Worm (Caenorhabditis elegans) whole organism, late embryonic: ENCODE results near the gene C56G2.4.

ENCODE experiments used
- F13H6.1 ChIP-seq: sonication (generic microtip); optimal IDR thresholded peaks from 2 replicates; lab custom pipeline; 2016; ENCODE audit warnings: missing genetic modification characterization, missing compliant biosample characterization
- K02D7.2 ChIP-seq: sonication (generic microtip); optimal IDR thresholded peaks from 2 replicates; lab custom pipeline; 2017; ENCODE audit warnings: mild to moderate bottlenecking, missing genetic modification characterization, missing compliant biosample characterization
- K09A11.1 ChIP-seq: sonication (generic microtip); optimal IDR thresholded peaks from 2 replicates; lab custom pipeline; 2017; ENCODE audit warnings: antibody characterized with exemption, mild to moderate bottlenecking, missing genetic modification characterization, missing compliant biosample characterization; ENCODE audit not compliant: insufficient read depth
- T23F11.4 ChIP-seq: fragments of 200-800 bp; sonication (Bioruptor generic); optimal IDR thresholded peaks from 2 replicates; lab custom pipeline; 2018; ENCODE audit warnings: mild to moderate bottlenecking, missing genetic modification characterization, missing compliant biosample characterization
- Y22D7AL.16 ChIP-seq: sonication (generic microtip); optimal IDR thresholded peaks from 2 replicates; lab custom pipeline; 2016; ENCODE audit warnings: missing genetic modification characterization, missing compliant biosample characterization
- ahr-1 ChIP-seq: sonication (generic microtip); optimal IDR thresholded peaks from 2 replicates; lab custom pipeline; 2016; ENCODE audit warnings: missing genetic modification characterization, missing compliant biosample characterization
- ceh-19 ChIP-seq: fragments of 200-800 bp; sonication (Bioruptor generic); optimal IDR thresholded peaks from 2 replicates; lab custom pipeline; 2018; ENCODE audit warnings: mild to moderate bottlenecking, missing genetic modification characterization, missing compliant biosample characterization
- ceh-30 ChIP-seq: fragments of 150-350 bp; optimal IDR thresholded peaks from 2 replicates; lab custom pipeline; 2014; ENCODE audit warnings: missing biosample characterization, missing genetic modification characterization
- ceh-34 ChIP-seq: sonication (generic microtip); optimal IDR thresholded peaks from 2 replicates; lab custom pipeline; 2016; ENCODE audit warnings: mild to moderate bottlenecking, missing genetic modification characterization, missing compliant biosample characterization
- ceh-45 ChIP-seq: fragments of 200-800 bp; sonication (Bioruptor generic); IDR thresholded peaks from 2 replicates; pipeline ENCODE4 v1.3.6; 2022; ENCODE audit warnings: missing genetic modification reagents, missing genetic modification characterization, missing compliant biosample characterization
- ceh-9 ChIP-seq: sonication (generic microtip); optimal IDR thresholded peaks from 2 replicates; lab custom pipeline; 2016; ENCODE audit warnings: mild to moderate bottlenecking, missing genetic modification characterization, inconsistent platforms, missing compliant biosample characterization
- che-1 ChIP-seq: sonication (generic microtip); optimal IDR thresholded peaks from 2 replicates; lab custom pipeline; 2016; ENCODE audit warnings: mild to moderate bottlenecking, missing genetic modification characterization, missing compliant biosample characterization
- dmd-4 ChIP-seq: sonication (generic microtip); optimal IDR thresholded peaks from 2 replicates; lab custom pipeline; 2016; ENCODE audit warnings: borderline replicate concordance, missing genetic modification characterization, missing compliant biosample characterization
- dve-1 ChIP-seq: sonication (generic microtip); optimal IDR thresholded peaks from 2 replicates; lab custom pipeline; 2017; ENCODE audit warnings: antibody characterized with exemption, mild to moderate bottlenecking, missing genetic modification characterization, missing compliant biosample characterization
- elt-2 ChIP-seq: sonication (generic microtip); optimal IDR thresholded peaks from 2 replicates; lab custom pipeline; 2016; ENCODE audit warnings: missing genetic modification reagents, missing genetic modification characterization, missing compliant biosample characterization
- ets-4 ChIP-seq: sonication (generic microtip); optimal IDR thresholded peaks from 2 replicates; lab custom pipeline; 2016; ENCODE audit warnings: missing genetic modification characterization, missing compliant biosample characterization
- fax-1 ChIP-seq: sonication (generic microtip); optimal IDR thresholded peaks from 2 replicates; lab custom pipeline; 2016; ENCODE audit warnings: missing genotype, missing genetic modification characterization, missing compliant biosample characterization
- fkh-10 ChIP-seq: fragments of 150-350 bp; optimal IDR thresholded peaks from 2 replicates; lab custom pipeline; 2014; ENCODE audit warnings: missing biosample characterization, missing genetic modification reagents, missing genetic modification characterization
- gmeb-2 ChIP-seq: sonication (generic microtip); optimal IDR thresholded peaks from 2 replicates; lab custom pipeline; 2016; ENCODE audit warnings: missing genetic modification characterization, inconsistent platforms, missing compliant biosample characterization
- hlh-15 ChIP-seq: sonication (generic microtip); optimal IDR thresholded peaks from 2 replicates; lab custom pipeline; 2016; ENCODE audit warnings: missing genetic modification characterization, missing compliant biosample characterization
- hlh-6 ChIP-seq: sonication (generic microtip); optimal IDR thresholded peaks from 2 replicates; lab custom pipeline; 2016; ENCODE audit warnings: missing genotype, missing genetic modification characterization, missing compliant biosample characterization
- lim-6 ChIP-seq: sonication (generic microtip); optimal IDR thresholded peaks from 2 replicates; lab custom pipeline; 2016; ENCODE audit warnings: missing genetic modification characterization, missing compliant biosample characterization
- madf-2 ChIP-seq: sonication (generic microtip); optimal IDR thresholded peaks from 2 replicates; lab custom pipeline; 2017; ENCODE audit warnings: missing genetic modification characterization, missing compliant biosample characterization
- nfya-1 ChIP-seq: sonication (generic microtip); optimal IDR thresholded peaks from 2 replicates; lab custom pipeline; 2017; ENCODE audit warnings: missing genetic modification characterization, mild to moderate bottlenecking, missing compliant biosample characterization, antibody characterized with exemption, moderate library complexity
- nhr-11 ChIP-seq: fragments of 150-350 bp; optimal IDR thresholded peaks from 2 replicates; lab custom pipeline; 2014; ENCODE audit warnings: missing biosample characterization, missing genetic modification characterization
- npax-4 ChIP-seq: sonication (generic microtip); optimal IDR thresholded peaks from 2 replicates; lab custom pipeline; 2016; ENCODE audit warnings: missing genetic modification characterization, missing compliant biosample characterization
- pat-9 ChIP-seq: fragments of 200-800 bp; sonication (Bioruptor generic); optimal IDR thresholded peaks from 2 replicates; lab custom pipeline; 2018; ENCODE audit warnings: mild to moderate bottlenecking, missing genetic modification characterization, moderate library complexity, missing compliant biosample characterization
- pax-1 ChIP-seq: fragments of 150-350 bp; optimal IDR thresholded peaks from 2 replicates; lab custom pipeline; 2014; ENCODE audit warnings: missing biosample characterization, missing genetic modification characterization
- pha-2 ChIP-seq: sonication (generic microtip); optimal IDR thresholded peaks from 2 replicates; lab custom pipeline; 2017; ENCODE audit warnings: mild to moderate bottlenecking, missing genetic modification characterization, missing compliant biosample characterization
- pqm-1 ChIP-seq: sonication (generic microtip); optimal IDR thresholded peaks from 2 replicates; lab custom pipeline; 2016; ENCODE audit warnings: missing genetic modification characterization, missing compliant biosample characterization
- pros-1 ChIP-seq: fragments of 150-350 bp; optimal IDR thresholded peaks from 2 replicates; lab custom pipeline; 2014; ENCODE audit warnings: missing biosample characterization, missing genetic modification reagents, missing genetic modification characterization
- ref-2 ChIP-seq: sonication (generic microtip); optimal IDR thresholded peaks from 2 replicates; lab custom pipeline; 2016; ENCODE audit warnings: missing genetic modification characterization, missing compliant biosample characterization
- sdc-2 ChIP-seq: sonication (generic microtip); optimal IDR thresholded peaks from 2 replicates; lab custom pipeline; 2016; ENCODE audit warnings: missing genotype, missing genetic modification characterization, missing compliant biosample characterization
- sox-2 ChIP-seq: fragments of 200-800 bp; sonication (Bioruptor generic); IDR thresholded peaks from 2 replicates; pipeline ENCODE4 v1.3.6; 2022; ENCODE audit warnings: missing genetic modification reagents, missing genetic modification characterization, missing compliant biosample characterization
- syd-9 ChIP-seq: sonication (generic microtip); optimal IDR thresholded peaks from 2 replicates; lab custom pipeline; 2016; ENCODE audit warnings: mild to moderate bottlenecking, missing genetic modification characterization, moderate library complexity, missing compliant biosample characterization
- tbx-2 ChIP-seq: sonication (generic microtip); optimal IDR thresholded peaks from 2 replicates; lab custom pipeline; 2016; ENCODE audit warnings: missing genetic modification characterization, missing compliant biosample characterization
- tbx-7 ChIP-seq: sonication (generic microtip); optimal IDR thresholded peaks from 2 replicates; lab custom pipeline; 2016; ENCODE audit warnings: missing genotype, missing genetic modification characterization, missing compliant biosample characterization
- unc-3 ChIP-seq, 2 experiments: fragments of 200-800 bp in 1 of 2; sonication (Bioruptor generic) in 1 of 2; sonication (generic microtip) in 1 of 2; conservative IDR thresholded peaks in 1 of 2; optimal IDR thresholded peaks in 1 of 2; 2 replicates each; pipeline versions ENCODE4 v1.3.6 to Lab custom; 2016 to 2022; ENCODE audit warnings: missing compliant biosample characterization in 2 of 2, missing genetic modification characterization in 2 of 2, missing genetic modification reagents in 1 of 2
- unc-42 ChIP-seq: sonication (generic microtip); optimal IDR thresholded peaks from 2 replicates; lab custom pipeline; 2016; ENCODE audit warnings: missing genotype, missing genetic modification characterization, missing compliant biosample characterization
- unc-55 ChIP-seq: sonication (generic microtip); optimal IDR thresholded peaks from 2 replicates; lab custom pipeline; 2017; ENCODE audit warnings: missing biosample characterization, missing genetic modification reagents, missing genetic modification characterization
- zip-5 ChIP-seq: sonication (generic microtip); optimal IDR thresholded peaks from 2 replicates; lab custom pipeline; 2016; ENCODE audit warnings: missing genetic modification characterization, missing compliant biosample characterization
- ztf-16 ChIP-seq: sonication (generic microtip); optimal IDR thresholded peaks from 2 replicates; lab custom pipeline; 2017; ENCODE audit warnings: missing genetic modification characterization, missing compliant biosample characterization

C56G2.4 gene

DNA sequence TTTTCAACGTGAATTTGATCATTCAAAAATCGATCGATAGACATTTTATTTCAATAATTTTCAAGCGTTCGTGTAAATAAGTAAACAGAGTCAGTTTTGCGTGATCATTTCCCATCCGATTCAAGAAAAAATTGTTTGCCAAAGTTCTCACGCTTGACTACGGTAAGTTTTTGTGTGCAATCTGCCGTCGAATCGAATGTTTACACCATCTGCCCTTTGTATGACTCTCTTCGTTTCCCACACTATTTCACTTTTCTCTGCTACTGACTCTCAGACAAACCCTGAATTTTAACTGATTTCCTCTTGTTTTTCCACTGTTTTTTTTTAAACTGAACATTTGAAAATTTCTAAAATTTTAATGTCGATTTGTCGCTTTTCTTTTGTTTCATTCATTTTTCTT is 13.2 kb downstream of the C56G2.4 start (continued):
- TF ChIP-seq ceh-45 (no peak), dmd-4 (no peak), pqm-1 (tag; lab: Kevin White, UChicago) (no peak), ztf-16 (tag; lab: Kevin White, UChicago) (no peak), tbx-2 (peak; percentile 74), ets-4 (tag; lab: Kevin White, UChicago) (no peak), pros-1 (tag; lab: Kevin White, UChicago) (peak; percentile 13), sox-2 (GFP tag; lab: Robert Waterston, UW) (no peak), sdc-2 (tag; lab: Kevin White, UChicago) (no peak), T23F11.4 (GFP tag; lab: Kevin White, UChicago) (no peak), madf-2 (tag; lab: Kevin White, UChicago) (no peak), tbx-7 (tag; lab: Kevin White, UChicago) (no peak), pha-2 (no peak), fkh-10 (GFP tag; lab: Kevin White, UChicago) (peak; percentile 33), ref-2 (tag; lab: Kevin White, UChicago) (peak; percentile 58), nhr-11 (tag; lab: Kevin White, UChicago) (no peak), unc-55 (GFP tag; lab: Kevin White, UChicago) (peak; percentile 57), pat-9 (peak; percentile 81), lim-6 (tag; lab: Kevin White, UChicago) (no peak), F13H6.1 (tag; lab: Kevin White, UChicago) (peak; percentile 38), che-1 (tag; lab: Kevin White, UChicago) (no peak), syd-9 (tag; lab: Kevin White, UChicago) (no peak), ceh-9 (tag; lab: Kevin White, UChicago) (no peak), ahr-1 (tag; lab: Kevin White, UChicago) (no peak), nfya-1 (tag; lab: Kevin White, UChicago) (peak; percentile 81), hlh-15 (tag; lab: Kevin White, UChicago) (no peak), fax-1 (tag; lab: Kevin White, UChicago) (no peak), elt-2 (tag; lab: Kevin White, UChicago) (peak; percentile 46), ceh-30 (tag; lab: Kevin White, UChicago) (peak; percentile 30), hlh-6 (tag; lab: Kevin White, UChicago) (no peak), Y22D7AL.16 (tag; lab: Kevin White, UChicago) (no peak)

DNA sequence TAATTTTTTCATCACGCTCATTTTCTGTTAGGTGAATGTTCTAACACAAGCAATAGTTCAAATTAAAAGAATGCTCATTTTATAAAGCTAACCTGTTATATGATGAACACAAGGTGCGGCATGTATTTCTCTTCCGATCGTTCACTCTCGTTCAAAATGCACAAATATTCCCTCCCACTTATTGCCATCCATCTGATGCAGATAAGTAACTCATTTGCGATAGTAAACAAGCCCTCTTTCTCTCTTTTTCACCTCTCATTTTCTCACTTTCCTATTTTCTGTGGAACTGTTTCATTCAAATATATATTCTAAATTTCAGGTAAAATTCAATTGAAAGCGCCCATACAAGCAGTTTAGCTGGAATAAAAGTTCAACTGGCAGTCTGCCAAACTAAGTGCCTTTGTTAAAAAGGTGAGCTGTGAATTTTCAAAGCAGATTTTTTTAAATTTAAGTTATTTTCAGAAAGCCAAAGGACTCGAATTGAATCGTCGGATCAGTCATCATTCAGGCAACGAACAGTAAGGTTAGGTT is 14.5 kb downstream of the C56G2.4 start, which contains the start of the genes trmt-10C.2 and C56G2.22:
Gene trmt-10C.2, plus strand, starts transcription at position 314 of the 531 bp plus-strand sequence.
Gene C56G2.22, plus strand, starts transcription at position 481 of the 531 bp plus-strand sequence.
- TF ChIP-seq K02D7.2 (tag; lab: Kevin White, UChicago): no peak
- peak; percentile 6 for TF ChIP-seq elt-2 (tag; lab: Kevin White, UChicago)
- TF ChIP-seq, all 69 proteins: peak for 1

DNA sequence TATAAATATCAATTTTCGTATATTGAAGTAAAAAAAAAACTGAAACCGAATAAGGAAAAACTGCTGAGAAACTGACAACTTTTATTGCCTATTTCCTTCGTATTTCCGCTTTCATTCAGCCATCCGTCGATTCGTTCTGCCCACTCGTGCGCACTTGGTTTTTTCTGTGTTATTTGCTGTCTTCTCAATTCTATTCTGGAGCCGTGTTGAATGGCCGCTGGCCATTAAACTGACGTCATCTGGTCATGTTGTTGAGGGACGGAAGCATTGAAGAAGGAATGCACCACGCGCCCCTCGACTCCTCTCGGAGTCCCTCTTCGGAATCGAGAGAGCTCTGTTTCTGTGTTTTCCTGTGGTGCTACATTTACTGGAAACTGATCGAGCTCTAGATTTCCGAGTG is 17.0 kb downstream of the C56G2.4 start:
- no peak for TF ChIP-seq npax-4
- no peak for TF ChIP-seq gmeb-2 (tag; lab: Kevin White, UChicago)
- no peak for TF ChIP-seq zip-5 (tag; lab: Kevin White, UChicago)
- no peak for TF ChIP-seq pax-1 (tag; lab: Kevin White, UChicago)
- no peak for TF ChIP-seq ets-4 (tag; lab: Kevin White, UChicago)
- TF ChIP-seq unc-3 (GFP tag; conservative IDR thresholded peaks at IDR 0.05; lab: Robert Waterston, UW): no peak
- TF ChIP-seq unc-3 (tag; optimal IDR thresholded peaks at IDR 0.05; lab: Kevin White, UChicago): no peak
- TF ChIP-seq unc-42 (tag; lab: Kevin White, UChicago): no peak
- TF ChIP-seq dve-1: no peak
- TF ChIP-seq nfya-1 (tag; lab: Kevin White, UChicago): no peak
- TF ChIP-seq K09A11.1: no peak
- TF ChIP-seq ceh-19: no peak
- no peak for TF ChIP-seq ceh-34 (tag; lab: Kevin White, UChicago)
- no peak for TF ChIP-seq tbx-2
